Worm (Caenorhabditis elegans): ENCODE results near the gene trr-1.
A peak's percentile ranks its signal among the peaks of the same experiment; 100 is the strongest.

- TF ChIP-seq blmp-1 (tag; optimal IDR thresholded peaks at IDR 0.05) (peak; percentile 55), sem-2 (GFP tag; optimal IDR thresholded peaks at IDR 0.05) (no peak), nhr-237 (tag; optimal IDR thresholded peaks at IDR 0.05) (peak; percentile 83)
Measured at ce11 chrII:11635745-11636161, 40.0 kb downstream of the trr-1 start.

Data from whole organism, mixed stage, embryonic.